Worm (Caenorhabditis elegans) whole organism, L2 larva: ENCODE data around the gene apt-9.
A peak's percentile ranks its signal among the peaks of the same experiment; 100 is the strongest.

ENCODE experiments used
- F13H6.1 ChIP-seq: sonication (generic microtip); optimal IDR thresholded peaks from 2 replicates; lab custom pipeline; 2016; ENCODE audit warnings: missing genetic modification characterization, missing compliant biosample characterization
- Y55F3AM.14 ChIP-seq: fragments of 200-800 bp; sonication (Bioruptor generic); optimal IDR thresholded peaks from 2 replicates; lab custom pipeline; 2018; ENCODE audit warnings: mild to moderate bottlenecking, missing genetic modification characterization, missing compliant biosample characterization
- ZK546.5 ChIP-seq: sonication (generic microtip); optimal IDR thresholded peaks from 2 replicates; lab custom pipeline; 2017; ENCODE audit warnings: missing biosample characterization, missing genetic modification characterization
- aly-2 ChIP-seq: fragments of 150-350 bp; optimal IDR thresholded peaks from 2 replicates; lab custom pipeline; 2014; ENCODE audit warnings: missing biosample characterization, missing genetic modification characterization
- ama-1 ChIP-seq: fragments of 150-350 bp; optimal IDR thresholded peaks from 2 replicates; lab custom pipeline; 2018; ENCODE audit warnings: inconsistent platforms
- blmp-1 ChIP-seq: sonication (generic microtip); optimal IDR thresholded peaks from 2 replicates; lab custom pipeline; 2017; ENCODE audit warnings: missing genetic modification characterization, mild to moderate bottlenecking, missing compliant biosample characterization, antibody characterized with exemption, moderate library complexity; ENCODE audit not compliant: insufficient read depth
- ceh-16 ChIP-seq: fragments of 150-350 bp; optimal IDR thresholded peaks from 2 replicates; lab custom pipeline; 2014; ENCODE audit warnings: missing biosample characterization, missing genetic modification characterization
- ceh-82 ChIP-seq: fragments of 150-350 bp; optimal IDR thresholded peaks from 2 replicates; lab custom pipeline; 2014; ENCODE audit warnings: missing biosample characterization, missing genetic modification characterization
- dmd-4 ChIP-seq: sonication (generic microtip); optimal IDR thresholded peaks from 2 replicates; lab custom pipeline; 2017; ENCODE audit warnings: missing biosample characterization, missing genetic modification characterization
- egl-27 ChIP-seq: sonication (generic microtip); optimal IDR thresholded peaks from 3 replicates; lab custom pipeline; 2017; ENCODE audit warnings: missing biosample characterization, missing genetic modification reagents, missing genetic modification characterization
- elt-3 ChIP-seq: sonication (generic microtip); optimal IDR thresholded peaks from 2 replicates; lab custom pipeline; 2017; ENCODE audit warnings: missing biosample characterization, missing genetic modification characterization
- fos-1 ChIP-seq: fragments of 150-350 bp; optimal IDR thresholded peaks from 2 replicates; lab custom pipeline; 2014; ENCODE audit warnings: missing biosample characterization, missing genetic modification characterization
- gmeb-1 ChIP-seq: fragments of 150-350 bp; optimal IDR thresholded peaks from 2 replicates; lab custom pipeline; 2014; ENCODE audit warnings: missing biosample characterization, missing genetic modification characterization
- lin-11 ChIP-seq: fragments of 150-350 bp; sonication (generic microtip); optimal IDR thresholded peaks from 2 replicates; lab custom pipeline; 2014; ENCODE audit warnings: missing biosample characterization, missing genetic modification characterization, inconsistent platforms, mixed read lengths
- lin-13 ChIP-seq: fragments of 150-350 bp; optimal IDR thresholded peaks from 2 replicates; lab custom pipeline; 2014; ENCODE audit warnings: missing biosample characterization, missing genetic modification reagents, missing genetic modification characterization
- lin-39 ChIP-seq: fragments of 150-350 bp; optimal IDR thresholded peaks from 2 replicates; lab custom pipeline; 2014; ENCODE audit warnings: missing biosample characterization, missing genetic modification reagents, missing genetic modification characterization
- lsy-2 ChIP-seq, 2 experiments: fragments of 150-350 bp in 1 of 2; sonication (generic microtip) in 1 of 2; optimal IDR thresholded peaks; 2 replicates each; lab custom pipeline; 2014 to 2017; ENCODE audit warnings: missing biosample characterization in 2 of 2, missing genetic modification characterization in 2 of 2
- mab-5 ChIP-seq: fragments of 150-350 bp; optimal IDR thresholded peaks from 2 replicates; lab custom pipeline; 2014; ENCODE audit warnings: missing biosample characterization, missing genetic modification characterization
- mbf-1 ChIP-seq: sonication (generic microtip); optimal IDR thresholded peaks from 2 replicates; lab custom pipeline; 2017; ENCODE audit warnings: missing biosample characterization, missing genetic modification characterization
- mdl-1 ChIP-seq, 2 experiments: fragments of 150-350 bp in 1 of 2; sonication (generic microtip) in 1 of 2; optimal IDR thresholded peaks; 2 replicates each; lab custom pipeline; 2017; ENCODE audit warnings: missing biosample characterization in 2 of 2, missing genetic modification characterization in 2 of 2
- nhr-11 ChIP-seq: fragments of 150-350 bp; optimal IDR thresholded peaks from 2 replicates; lab custom pipeline; 2014; ENCODE audit warnings: missing biosample characterization, missing genetic modification characterization
- nhr-12 ChIP-seq: fragments of 150-350 bp; optimal IDR thresholded peaks from 2 replicates; lab custom pipeline; 2014; ENCODE audit warnings: missing biosample characterization, missing genetic modification characterization
- nhr-129 ChIP-seq: fragments of 150-350 bp; optimal IDR thresholded peaks from 2 replicates; lab custom pipeline; 2014; ENCODE audit warnings: missing biosample characterization, missing genetic modification characterization
- nhr-21 ChIP-seq: fragments of 150-350 bp; optimal IDR thresholded peaks from 2 replicates; lab custom pipeline; 2014; ENCODE audit warnings: missing biosample characterization, missing genetic modification characterization
- nhr-23 ChIP-seq: fragments of 150-350 bp; optimal IDR thresholded peaks from 2 replicates; lab custom pipeline; 2014; ENCODE audit warnings: missing biosample characterization, missing genetic modification reagents, missing genetic modification characterization
- nhr-237 ChIP-seq: fragments of 150-350 bp; optimal IDR thresholded peaks from 2 replicates; lab custom pipeline; 2014; ENCODE audit warnings: missing biosample characterization, missing genetic modification characterization
- nhr-25 ChIP-seq: fragments of 150-350 bp; sonication (generic microtip); optimal IDR thresholded peaks from 3 replicates; lab custom pipeline; 2014; ENCODE audit warnings: missing biosample characterization, missing genetic modification characterization
- nhr-6 ChIP-seq: fragments of 150-350 bp; optimal IDR thresholded peaks from 2 replicates; lab custom pipeline; 2014; ENCODE audit warnings: missing biosample characterization, missing genetic modification characterization
- nhr-77 ChIP-seq: fragments of 150-350 bp; optimal IDR thresholded peaks from 2 replicates; lab custom pipeline; 2014; ENCODE audit warnings: missing biosample characterization, missing genetic modification characterization
- sem-4 ChIP-seq: fragments of 150-350 bp; optimal IDR thresholded peaks from 2 replicates; lab custom pipeline; 2014; ENCODE audit warnings: missing biosample characterization, missing genetic modification reagents, missing genetic modification characterization
- skn-1 ChIP-seq: sonication (generic microtip); optimal IDR thresholded peaks from 2 replicates; lab custom pipeline; 2017; ENCODE audit warnings: missing biosample characterization, missing genetic modification characterization
- sma-3 ChIP-seq: sonication (generic microtip); optimal IDR thresholded peaks from 2 replicates; lab custom pipeline; 2016; ENCODE audit warnings: missing genetic modification reagents, missing genetic modification characterization, missing compliant biosample characterization
- sma-9 ChIP-seq, 2 experiments: fragments of 150-350 bp in 1 of 2; sonication (generic microtip) in 1 of 2; optimal IDR thresholded peaks; 2 replicates each; lab custom pipeline; 2014 to 2016; ENCODE audit warnings: missing genetic modification characterization in 2 of 2, mild to moderate bottlenecking in 1 of 2, missing biosample characterization in 1 of 2, missing compliant biosample characterization in 1 of 2, missing genetic modification reagents in 1 of 2, moderate library complexity in 1 of 2
- snpc-4 ChIP-seq: fragments of 150-350 bp; optimal IDR thresholded peaks from 2 replicates; lab custom pipeline; 2014; ENCODE audit warnings: missing biosample characterization, missing genetic modification characterization
- unc-62 ChIP-seq: fragments of 150-350 bp; optimal IDR thresholded peaks from 2 replicates; lab custom pipeline; 2014; ENCODE audit warnings: missing biosample characterization, missing genetic modification reagents, missing genetic modification characterization
- zag-1 ChIP-seq: fragments of 150-350 bp; optimal IDR thresholded peaks from 2 replicates; lab custom pipeline; 2014; ENCODE audit warnings: missing biosample characterization, missing genetic modification characterization
- ztf-1 ChIP-seq: fragments of 200-800 bp; sonication (Bioruptor generic); conservative IDR thresholded peaks from 2 replicates; pipeline ENCODE4 v1.3.6; 2022; ENCODE audit warnings: missing genetic modification characterization, missing compliant biosample characterization
- ztf-11 ChIP-seq: sonication (generic microtip); optimal IDR thresholded peaks from 2 replicates; lab custom pipeline; 2017; ENCODE audit warnings: missing biosample characterization, missing genetic modification characterization
- ztf-4 ChIP-seq: fragments of 150-350 bp; optimal IDR thresholded peaks from 2 replicates; lab custom pipeline; 2014; ENCODE audit warnings: missing biosample characterization, missing genetic modification characterization

apt-9 gene

DNA sequence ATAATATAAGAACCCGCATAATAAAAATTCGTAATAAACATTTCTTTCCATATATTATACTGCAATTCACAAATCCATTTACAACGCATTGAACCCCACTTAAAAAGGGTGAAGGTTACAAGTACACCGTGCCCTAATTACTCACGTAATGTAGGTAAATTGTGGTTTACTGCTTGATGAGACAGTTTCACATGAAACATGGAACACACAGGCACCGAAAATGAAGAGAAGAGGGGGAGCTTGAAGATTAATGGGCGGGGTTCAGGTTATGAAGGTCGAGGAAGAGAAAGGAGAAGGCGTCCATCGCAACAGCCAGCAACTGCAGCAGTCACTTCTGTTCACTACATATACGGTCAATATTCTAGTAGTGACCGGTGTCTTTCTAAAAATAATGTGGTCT, 8.6 kb upstream of the apt-9 start, which contains the start of gene lpr-6:
Gene lpr-6, plus strand, starts transcription at position 251 of the 400 bp plus-strand sequence.
- peak; percentile 51 for TF ChIP-seq ceh-16 (tag; lab: Kevin White, UChicago)
- TF ChIP-seq sma-3 (GFP tag; lab: Kevin White, UChicago) = peak; percentile 6
- peak; percentile 77 for TF ChIP-seq nhr-21
- TF ChIP-seq lin-13 (GFP tag; lab: Kevin White, UChicago) = no peak
- TF ChIP-seq nhr-77 (tag; lab: Kevin White, UChicago) = peak; percentile 4
- TF ChIP-seq fos-1 (tag; lab: Kevin White, UChicago) = peak; percentile 28
- no peak for TF ChIP-seq nhr-6 (tag; lab: Kevin White, UChicago)

DNA sequence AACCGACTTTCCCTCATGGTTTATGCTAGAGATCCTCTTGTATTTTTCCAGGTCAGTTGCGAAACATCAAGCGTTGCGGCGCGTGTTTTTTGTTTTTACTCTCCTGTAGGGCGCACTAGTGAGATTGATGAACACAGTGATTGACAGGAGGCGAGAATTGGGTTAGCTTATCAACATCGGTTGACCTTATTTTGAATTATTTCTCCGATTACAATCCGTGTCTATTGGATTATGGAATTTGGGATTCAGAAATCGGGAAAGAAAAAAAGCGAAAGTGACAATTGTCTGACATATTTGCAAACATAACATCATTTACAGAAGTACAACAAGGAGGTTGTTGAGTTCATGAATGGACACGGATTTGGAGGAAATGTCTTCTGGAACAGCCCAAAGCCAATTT, 7.4 kb upstream of the apt-9 start:
- TF ChIP-seq nhr-25 (tag; lab: Kevin White, UChicago) = no peak
- no peak for TF ChIP-seq Y55F3AM.14 (GFP tag; lab: Kevin White, UChicago)
- TF ChIP-seq nhr-21 = peak; percentile 43
- TF ChIP-seq blmp-1 (tag; lab: Kevin White, UChicago) = peak; percentile 56
- TF ChIP-seq ceh-82 (tag; lab: Kevin White, UChicago) = no peak
- TF ChIP-seq ztf-11 = no peak

DNA sequence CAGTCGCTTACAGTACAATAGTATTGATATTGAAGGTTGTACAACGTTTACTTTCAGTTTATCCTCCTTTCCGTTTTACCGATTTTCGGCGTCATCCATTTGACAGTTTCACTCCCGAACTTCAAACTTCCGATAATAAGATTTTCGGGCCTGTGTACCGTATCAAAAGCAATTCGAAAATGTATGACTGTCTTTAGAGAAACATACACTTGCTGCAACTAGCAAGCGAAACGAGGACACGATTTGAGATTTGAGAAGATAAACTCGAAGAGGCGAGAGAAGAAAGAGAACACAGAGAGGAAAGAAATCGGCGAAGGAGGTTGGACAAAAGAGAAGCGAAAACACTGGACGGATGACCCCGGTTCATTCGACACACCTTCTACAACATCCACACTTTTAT, 6.4 kb upstream of the apt-9 start, which contains the start of gene lpr-5:
Gene lpr-5, plus strand, starts transcription at position 220 of the 400 bp plus-strand sequence.
- TF ChIP-seq zag-1 (no peak), ztf-11 (no peak), nhr-21 (peak; percentile 55), fos-1 (tag; lab: Kevin White, UChicago) (peak; percentile 9), ceh-16 (tag; lab: Kevin White, UChicago) (peak; percentile 36)

DNA sequence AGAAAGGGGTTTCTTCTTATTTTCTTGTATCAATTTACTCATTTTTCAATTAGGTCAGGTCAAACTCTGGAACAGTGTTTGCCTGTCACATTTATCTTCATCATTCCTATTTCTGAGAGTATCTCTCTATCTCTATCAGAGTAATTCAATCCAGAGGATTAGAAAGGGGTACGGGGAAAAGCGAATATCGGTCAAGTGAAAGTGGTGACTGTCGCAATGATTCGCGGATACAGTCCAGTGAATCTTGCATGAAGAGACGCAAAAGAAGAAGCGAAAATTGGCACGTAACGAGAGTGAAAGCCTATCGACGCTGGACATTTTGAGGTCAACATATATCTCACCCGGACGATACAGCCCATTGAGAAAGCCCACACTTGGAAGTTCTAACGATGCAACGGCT, 3.5 kb upstream of the apt-9 start, which contains the start of gene lpr-4:
Gene lpr-4, plus strand, starts transcription at position 328 of the 400 bp plus-strand sequence.
- TF ChIP-seq mbf-1 (tag; lab: Kevin White, UChicago) (no peak), unc-62 (GFP tag; lab: Kevin White, UChicago) (no peak), sma-9 (GFP tag; optimal IDR thresholded peaks at IDR 0.05; lab: Kevin White, UChicago) (peak; percentile 23), sma-9 (tag; optimal IDR thresholded peaks at IDR 0.05; lab: Kevin White, UChicago) (no peak), egl-27 (tag; lab: Kevin White, UChicago) (peak; percentile 47), ceh-82 (tag; lab: Kevin White, UChicago) (no peak), nhr-25 (tag; lab: Kevin White, UChicago) (peak; percentile 16), mdl-1 (tag; optimal IDR thresholded peaks at IDR 0.05; lab: Kevin White, UChicago) (no peak), nhr-11 (tag; lab: Kevin White, UChicago) (no peak), ZK546.5 (tag; lab: Kevin White, UChicago) (no peak), gmeb-1 (no peak), aly-2 (tag; lab: Kevin White, UChicago) (no peak), ztf-1 (GFP tag; lab: Robert Waterston, UW) (no peak), ama-1 (lab: Kevin White, UChicago) (no peak), nhr-6 (tag; lab: Kevin White, UChicago) (no peak), blmp-1 (tag; lab: Kevin White, UChicago) (peak; percentile 94), mab-5 (tag; lab: Kevin White, UChicago) (no peak), snpc-4 (tag; lab: Kevin White, UChicago) (no peak), fos-1 (tag; lab: Kevin White, UChicago) (peak; percentile 56), ceh-16 (tag; lab: Kevin White, UChicago) (no peak), ztf-4 (tag; lab: Kevin White, UChicago) (no peak), nhr-23 (tag; lab: Kevin White, UChicago) (no peak), skn-1 (tag; lab: Kevin White, UChicago) (no peak), nhr-77 (tag; lab: Kevin White, UChicago) (no peak), lsy-2 (tag; optimal IDR thresholded peaks at IDR 0.05; lab: Kevin White, UChicago) (peak in 1 of 2 experiments; percentile 20), dmd-4 (tag; lab: Kevin White, UChicago) (no peak), zag-1 (no peak), lin-39 (tag; lab: Kevin White, UChicago) (no peak), nhr-237 (tag; lab: Kevin White, UChicago) (no peak), ztf-11 (no peak), sem-4 (tag; lab: Kevin White, UChicago) (peak; percentile 13), nhr-21 (peak; percentile 76), nhr-129 (tag; lab: Kevin White, UChicago) (no peak), lin-11 (no peak), lin-13 (GFP tag; lab: Kevin White, UChicago) (no peak), elt-3 (tag; lab: Kevin White, UChicago) (no peak), nhr-12 (tag; lab: Kevin White, UChicago) (no peak), F13H6.1 (tag; lab: Kevin White, UChicago) (no peak)
- TF ChIP-seq, all 48 proteins: peak for 8
